Worm (Caenorhabditis elegans): ENCODE data around the gene spp-9.

spp-9 gene

DNA sequence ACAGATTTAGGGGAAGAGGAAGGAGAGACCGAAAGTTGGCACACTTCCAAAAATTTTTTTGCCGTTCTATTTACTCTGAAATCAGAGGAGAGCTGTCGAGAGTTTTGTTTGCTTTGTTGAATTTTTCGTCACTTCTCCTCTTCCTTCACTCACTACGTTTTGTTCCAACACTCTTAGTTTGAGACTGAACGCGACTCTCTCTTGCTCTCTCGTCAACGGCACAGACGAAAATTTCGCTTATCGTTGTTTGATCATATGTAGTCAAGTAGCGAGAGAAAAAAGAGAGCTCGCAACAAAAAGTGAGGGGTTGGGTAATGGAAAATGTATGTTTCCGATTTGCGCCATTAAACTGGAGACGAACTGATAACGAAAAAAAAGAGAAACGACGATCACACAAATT is 4.9 kb upstream of the spp-9 start:
- TF ChIP-seq T26A8.4 (GFP tag; IDR thresholded peaks at IDR 0.05) (no peak), mxl-3 (GFP tag; optimal IDR thresholded peaks at IDR 0.05) (no peak), ceh-20 (GFP tag; IDR thresholded peaks at IDR 0.05) (no peak), R02D3.7 (tag; optimal IDR thresholded peaks at IDR 0.05) (no peak), ceh-28 (tag; optimal IDR thresholded peaks at IDR 0.05) (no peak), nhr-11 (tag; optimal IDR thresholded peaks at IDR 0.05) (peak; percentile 2), daf-16 (GFP tag; optimal IDR thresholded peaks at IDR 0.05) (no peak), daf-16 (tag; optimal IDR thresholded peaks at IDR 0.05) (peak; percentile 54), egl-43 (GFP tag; IDR thresholded peaks at IDR 0.05) (peak; percentile 41; the same call in 1 of the 2 replicates), nhr-77 (tag; optimal IDR thresholded peaks at IDR 0.05) (peak; percentile 51), set-16 (GFP tag; IDR thresholded peaks at IDR 0.05) (no peak), zfp-2 (tag; optimal IDR thresholded peaks at IDR 0.05) (no peak), hlh-11 (tag; optimal IDR thresholded peaks at IDR 0.05) (peak; percentile 88), mdl-1 (tag; optimal IDR thresholded peaks at IDR 0.05) (peak in 1 of 2 experiments; percentile 54), ceh-82 (tag; optimal IDR thresholded peaks at IDR 0.05) (no peak), aha-1 (tag) (no peak), lin-1 (GFP tag; IDR thresholded peaks at IDR 0.05) (no peak), nhr-102 (tag; optimal IDR thresholded peaks at IDR 0.05) (no peak), nhr-42 (GFP tag; IDR thresholded peaks at IDR 0.05) (no peak), hlh-30 (tag; optimal IDR thresholded peaks at IDR 0.05; ENCODE audit: insufficient read depth) (peak; percentile 25), hmg-1.1 (GFP tag; IDR thresholded peaks at IDR 0.05) (peak; percentile 30; the same call in 1 of the 2 replicates), tag-97 (GFP tag; IDR thresholded peaks at IDR 0.05) (no peak), madf-5 (GFP tag; IDR thresholded peaks at IDR 0.05) (no peak), spr-1 (tag; optimal IDR thresholded peaks at IDR 0.05) (no peak), lin-13 (GFP tag; optimal IDR thresholded peaks at IDR 0.05) (peak; percentile 49), ztf-11 (tag; optimal IDR thresholded peaks at IDR 0.05) (no peak), F49E8.2 (tag; optimal IDR thresholded peaks at IDR 0.05; ENCODE audit: borderline replicate concordance) (no peak), tra-1 (GFP tag; IDR thresholded peaks at IDR 0.05) (peak; percentile 33; the same call in 1 of the 2 replicates), ZK337.2 (GFP tag; IDR thresholded peaks at IDR 0.05) (no peak), unc-62 (GFP tag; optimal IDR thresholded peaks at IDR 0.05 in 1 of 2) (peak in 1 of 2 experiments; percentile 12), unc-62 (tag; optimal IDR thresholded peaks at IDR 0.05) (no peak), pha-4 (GFP tag; IDR thresholded peaks at IDR 0.05) (peak; percentile 49; the same call in 1 of the 2 replicates), pha-4 (tag; optimal IDR thresholded peaks at IDR 0.05) (peak; percentile 89), mep-1 (tag; optimal IDR thresholded peaks at IDR 0.05) (peak; percentile 61), nhr-48 (tag; optimal IDR thresholded peaks at IDR 0.05) (peak; percentile 42), duxl-1 (tag; optimal IDR thresholded peaks at IDR 0.05; ENCODE audit: poor library complexity) (no peak), lin-38 (GFP tag; IDR thresholded peaks at IDR 0.05) (no peak; the same call in 1 of the 2 replicates), ceh-44 (GFP tag; IDR thresholded peaks at IDR 0.05) (no peak), lin-15B (tag; optimal IDR thresholded peaks at IDR 0.05) (no peak), mes-2 (tag; optimal IDR thresholded peaks at IDR 0.05; ENCODE audit: poor library complexity, severe bottlenecking) (peak; percentile 32), unc-39 (tag; optimal IDR thresholded peaks at IDR 0.05) (no peak), hif-1 (tag; optimal IDR thresholded peaks at IDR 0.05) (no peak), dpl-1 (GFP tag; optimal IDR thresholded peaks at IDR 0.05) (no peak), nhr-25 (tag; optimal IDR thresholded peaks at IDR 0.05; ENCODE audit: borderline replicate concordance, insufficient read depth) (no peak), pqm-1 (tag; optimal IDR thresholded peaks at IDR 0.05) (peak; percentile 82), lsy-2 (tag; optimal IDR thresholded peaks at IDR 0.05) (peak in 1 of 2 experiments; percentile 29), ces-1 (GFP tag; optimal IDR thresholded peaks at IDR 0.05) (no peak), T20F7.1 (GFP tag; optimal IDR thresholded peaks at IDR 0.05) (no peak), fkh-10 (GFP tag; optimal IDR thresholded peaks at IDR 0.05) (no peak), nhr-6 (tag; optimal IDR thresholded peaks at IDR 0.05) (no peak), dmd-6 (GFP tag; IDR thresholded peaks at IDR 0.05) (peak; percentile 84), nhr-10 (tag; optimal IDR thresholded peaks at IDR 0.05) (peak; percentile 26)

All from whole organism, L4 larva.